Worm (Caenorhabditis elegans) whole organism, L3 larva: ENCODE measurements around the gene Y53F4B.20.

Source experiments
- R02D3.7 ChIP-seq: fragments of 150-350 bp; optimal IDR thresholded peaks from 2 replicates; lab custom pipeline; 2014; ENCODE audit warnings: missing biosample characterization, missing genetic modification characterization
- ZK546.5 ChIP-seq: sonication (generic microtip); optimal IDR thresholded peaks from 2 replicates; lab custom pipeline; 2017; ENCODE audit warnings: missing biosample characterization, missing genetic modification characterization
- aly-2 ChIP-seq: fragments of 150-350 bp; optimal IDR thresholded peaks from 2 replicates; lab custom pipeline; 2014; ENCODE audit warnings: missing biosample characterization, missing genetic modification characterization
- ama-1 ChIP-seq: fragments of 150-350 bp; optimal IDR thresholded peaks from 2 replicates; lab custom pipeline; 2018
- ceh-28 ChIP-seq: fragments of 150-350 bp; optimal IDR thresholded peaks from 2 replicates; lab custom pipeline; 2014; ENCODE audit warnings: missing biosample characterization, missing genetic modification reagents, missing genetic modification characterization
- ceh-82 ChIP-seq: fragments of 150-350 bp; optimal IDR thresholded peaks from 2 replicates; lab custom pipeline; 2014; ENCODE audit warnings: missing biosample characterization, missing genetic modification characterization
- ceh-9 ChIP-seq: sonication (generic microtip); optimal IDR thresholded peaks from 2 replicates; lab custom pipeline; 2018; ENCODE audit warnings: missing biosample characterization, missing genetic modification characterization
- elt-1 ChIP-seq: fragments of 150-350 bp; optimal IDR thresholded peaks from 2 replicates; lab custom pipeline; 2014; ENCODE audit warnings: missing biosample characterization, missing genetic modification characterization
- elt-2 ChIP-seq: sonication (generic microtip); optimal IDR thresholded peaks from 2 replicates; lab custom pipeline; 2016; ENCODE audit warnings: missing genetic modification reagents, mild to moderate bottlenecking, missing genetic modification characterization, missing compliant biosample characterization
- elt-3 ChIP-seq, 3 experiments: fragments of 150-350 bp in 1 of 3; sonication (generic microtip) in 2 of 3; optimal IDR thresholded peaks; 2 replicates in 2 of 3; 4 replicates in 1 of 3; lab custom pipeline; 2014 to 2017; ENCODE audit warnings: missing biosample characterization in 3 of 3, missing genetic modification characterization in 3 of 3
- fkh-10 ChIP-seq: sonication (generic microtip); optimal IDR thresholded peaks from 2 replicates; lab custom pipeline; 2017; ENCODE audit warnings: missing biosample characterization, missing genetic modification reagents, missing genetic modification characterization
- fkh-2 ChIP-seq: fragments of 150-350 bp; optimal IDR thresholded peaks from 2 replicates; lab custom pipeline; 2014; ENCODE audit warnings: missing biosample characterization, missing genetic modification reagents, missing genetic modification characterization
- fos-1 ChIP-seq: fragments of 150-350 bp; optimal IDR thresholded peaks from 2 replicates; lab custom pipeline; 2014; ENCODE audit warnings: missing biosample characterization, missing genetic modification characterization
- hmg-11 ChIP-seq: sonication (generic microtip); optimal IDR thresholded peaks from 2 replicates; lab custom pipeline; 2016; ENCODE audit warnings: missing genetic modification characterization, missing compliant biosample characterization
- jun-1 ChIP-seq: fragments of 150-350 bp; optimal IDR thresholded peaks from 2 replicates; lab custom pipeline; 2014; ENCODE audit warnings: missing biosample characterization, missing genetic modification reagents, missing genetic modification characterization
- lin-15B ChIP-seq: fragments of 150-350 bp; optimal IDR thresholded peaks from 2 replicates; lab custom pipeline; 2014; ENCODE audit warnings: missing biosample characterization, missing genetic modification characterization
- lin-39 ChIP-seq: fragments of 150-350 bp; optimal IDR thresholded peaks from 2 replicates; lab custom pipeline; 2018; ENCODE audit warnings: missing biosample characterization, missing genetic modification reagents, missing genetic modification characterization
- lsy-12 ChIP-seq: sonication (generic microtip); optimal IDR thresholded peaks from 2 replicates; lab custom pipeline; 2016; ENCODE audit warnings: mild to moderate bottlenecking, missing genetic modification characterization, missing compliant biosample characterization
- mml-1 ChIP-seq: fragments of 150-350 bp; sonication (generic microtip); optimal IDR thresholded peaks from 3 replicates; lab custom pipeline; 2014; ENCODE audit warnings: missing biosample characterization, missing genetic modification characterization
- nfya-1 ChIP-seq: sonication (generic microtip); optimal IDR thresholded peaks from 2 replicates; lab custom pipeline; 2017; ENCODE audit warnings: missing genetic modification characterization, mild to moderate bottlenecking, missing compliant biosample characterization, antibody characterized with exemption, moderate library complexity; ENCODE audit not compliant: insufficient read depth
- nhr-11 ChIP-seq: fragments of 150-350 bp; optimal IDR thresholded peaks from 2 replicates; lab custom pipeline; 2014; ENCODE audit warnings: missing biosample characterization, missing genetic modification characterization
- nhr-23 ChIP-seq: fragments of 150-350 bp; optimal IDR thresholded peaks from 2 replicates; lab custom pipeline; 2014; ENCODE audit warnings: missing biosample characterization, missing genetic modification reagents, missing genetic modification characterization
- nhr-25 ChIP-seq: sonication (generic microtip); optimal IDR thresholded peaks from 2 replicates; lab custom pipeline; 2017; ENCODE audit warnings: missing biosample characterization, missing genetic modification characterization
- nhr-28 ChIP-seq: fragments of 150-350 bp; optimal IDR thresholded peaks from 2 replicates; lab custom pipeline; 2014; ENCODE audit warnings: missing biosample characterization, missing genetic modification characterization
- nhr-43 ChIP-seq: sonication (generic microtip); optimal IDR thresholded peaks from 2 replicates; lab custom pipeline; 2016; ENCODE audit warnings: mild to moderate bottlenecking, missing genetic modification characterization, missing compliant biosample characterization; ENCODE audit not compliant: poor library complexity, severe bottlenecking
- nhr-76 ChIP-seq: fragments of 150-350 bp; sonication (generic microtip); optimal IDR thresholded peaks from 5 replicates; lab custom pipeline; 2014; ENCODE audit warnings: missing biosample characterization, missing genetic modification characterization
- pha-4 ChIP-seq: fragments of 150-350 bp; optimal IDR thresholded peaks from 2 replicates; lab custom pipeline; 2014; ENCODE audit warnings: missing biosample characterization, missing genetic modification reagents, missing genetic modification characterization
- sea-2 ChIP-seq: fragments of 150-350 bp; sonication (generic microtip); optimal IDR thresholded peaks from 4 replicates; lab custom pipeline; 2014; ENCODE audit warnings: missing biosample characterization, missing genetic modification reagents, missing genetic modification characterization
- snpc-4 ChIP-seq: fragments of 150-350 bp; optimal IDR thresholded peaks from 2 replicates; lab custom pipeline; 2014; ENCODE audit warnings: missing biosample characterization, missing genetic modification characterization
- unc-39 ChIP-seq: sonication (generic microtip); optimal IDR thresholded peaks from 4 replicates; lab custom pipeline; 2017; ENCODE audit warnings: missing biosample characterization, missing genetic modification characterization
- unc-62 ChIP-seq: fragments of 150-350 bp; sonication (generic microtip); optimal IDR thresholded peaks from 4 replicates; lab custom pipeline; 2014; ENCODE audit warnings: missing biosample characterization, missing genetic modification reagents, missing genetic modification characterization
- zag-1 ChIP-seq: fragments of 150-350 bp; optimal IDR thresholded peaks from 2 replicates; lab custom pipeline; 2014; ENCODE audit warnings: missing biosample characterization, missing genetic modification characterization
- ztf-11 ChIP-seq: fragments of 150-350 bp; optimal IDR thresholded peaks from 2 replicates; lab custom pipeline; 2014; ENCODE audit warnings: missing biosample characterization, missing genetic modification characterization

The Y53F4B.20 gene

DNA sequence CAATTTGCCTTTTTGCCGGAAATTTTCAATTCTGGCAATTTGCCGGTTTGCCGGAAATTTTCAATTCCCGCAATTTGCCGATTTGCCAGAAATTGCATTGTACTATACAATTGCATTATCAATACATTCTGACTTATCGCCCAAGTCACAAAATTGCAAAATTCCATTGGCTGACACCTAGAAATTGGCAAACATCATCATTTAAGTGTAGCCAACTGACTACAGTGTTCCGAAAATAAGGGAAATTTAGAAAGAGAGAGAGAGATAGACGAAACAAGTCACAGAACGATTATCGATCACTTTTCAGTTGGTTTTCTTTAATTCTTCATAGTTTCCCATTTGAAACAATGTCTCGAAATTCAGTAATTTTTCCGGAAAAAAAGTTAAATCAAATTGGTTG, 27.1 kb downstream of the Y53F4B.20 start (continued):
- no peak for TF ChIP-seq lin-39 (tag; lab: Kevin White, UChicago)

DNA sequence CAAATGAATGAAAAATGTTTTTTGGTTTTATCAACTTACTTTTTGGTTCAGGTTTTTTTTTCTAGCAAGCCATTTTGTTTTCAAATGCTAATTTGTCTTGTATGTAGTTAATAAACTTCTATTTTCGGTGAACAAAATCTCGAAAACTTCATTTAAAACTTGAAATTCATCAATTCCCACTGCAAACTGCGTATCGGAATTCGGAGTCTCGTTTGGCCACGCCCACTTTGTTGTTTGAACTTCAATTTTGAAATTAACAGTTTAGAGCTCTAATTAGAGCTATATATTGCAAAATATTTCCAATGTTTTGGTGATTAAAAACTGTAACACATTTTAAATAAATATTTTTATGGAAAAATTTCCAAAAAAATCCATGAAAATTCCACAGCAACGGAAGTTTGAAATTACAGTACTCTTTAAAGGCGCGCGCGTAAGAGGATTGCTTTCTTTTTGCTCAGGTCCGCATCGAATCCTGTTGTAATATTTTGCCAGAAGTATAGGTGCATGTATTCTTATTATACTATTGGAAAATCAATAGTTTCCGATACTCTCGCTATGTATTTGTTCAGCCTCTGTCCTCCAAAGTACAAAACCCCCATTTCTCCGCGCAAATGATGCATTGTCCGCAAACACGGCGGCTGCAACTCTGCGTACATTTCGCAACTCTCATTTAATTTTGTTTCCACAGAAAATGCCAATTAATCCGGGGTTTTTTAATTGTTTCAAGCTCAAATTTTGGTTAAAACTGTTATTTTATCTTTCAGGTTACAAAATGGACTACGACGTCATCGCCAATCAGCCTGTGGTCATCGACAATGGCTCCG, 35.5 kb downstream of the Y53F4B.20 start, which contains the start of gene arp-1:
TSS of gene arp-1 (plus strand) at position 765 of the 824 bp plus-strand sequence.
- no peak for TF ChIP-seq zag-1
- peak; percentile 59 for TF ChIP-seq lin-39 (tag; lab: Kevin White, UChicago)
- peak; percentile 84 for TF ChIP-seq hmg-11 (tag; lab: Kevin White, UChicago)
- TF ChIP-seq nhr-25 (tag; lab: Kevin White, UChicago): peak; percentile 38
- TF ChIP-seq elt-2: peak; percentile 13
- TF ChIP-seq elt-3 (tag; optimal IDR thresholded peaks at IDR 0.05; lab: Kevin White, UChicago): no peak
- peak; percentile 13 for TF ChIP-seq nhr-76 (tag; lab: Kevin White, UChicago)
- no peak for TF ChIP-seq mml-1 (tag; lab: Kevin White, UChicago)
- no peak for TF ChIP-seq elt-1 (tag; lab: Kevin White, UChicago)
- no peak for TF ChIP-seq ceh-9 (tag; lab: Kevin White, UChicago)
- TF ChIP-seq ceh-28 (tag; lab: Kevin White, UChicago): peak; percentile 60
- TF ChIP-seq lin-15B (tag; lab: Kevin White, UChicago): peak; percentile 44
- peak; percentile 71 for TF ChIP-seq pha-4 (tag; lab: Kevin White, UChicago)
- TF ChIP-seq ama-1 (lab: Kevin White, UChicago): no peak
- TF ChIP-seq snpc-4 (tag; lab: Kevin White, UChicago): peak; percentile 52
- TF ChIP-seq nhr-23: peak; percentile 12
- TF ChIP-seq aly-2 (tag; lab: Kevin White, UChicago): no peak
- TF ChIP-seq nfya-1: peak; percentile 60
- TF ChIP-seq sea-2 (GFP tag; lab: Kevin White, UChicago): no peak

- TF ChIP-seq hmg-11 (tag; lab: Kevin White, UChicago) (no peak), aly-2 (tag; lab: Kevin White, UChicago) (no peak), unc-39 (no peak), ceh-82 (tag; lab: Kevin White, UChicago) (no peak), fkh-2 (tag; lab: Kevin White, UChicago) (no peak), sea-2 (GFP tag; lab: Kevin White, UChicago) (no peak), unc-62 (GFP tag; lab: Kevin White, UChicago) (no peak), nfya-1 (no peak), nhr-43 (tag; lab: Kevin White, UChicago) (no peak), fkh-10 (GFP tag; lab: Kevin White, UChicago) (no peak), nhr-25 (tag; lab: Kevin White, UChicago) (no peak), nhr-11 (no peak), lsy-12 (tag; lab: Kevin White, UChicago) (no peak)
- TF ChIP-seq, all 47 proteins: peak for 0
These were observed 39.9 kb downstream of the Y53F4B.20 start, which contains the start of gene Y53F4B.23 for ce11 chrII:15124193-15124592. Gene Y53F4B.23, plus strand, starts transcription at chrII:15124504.

DNA sequence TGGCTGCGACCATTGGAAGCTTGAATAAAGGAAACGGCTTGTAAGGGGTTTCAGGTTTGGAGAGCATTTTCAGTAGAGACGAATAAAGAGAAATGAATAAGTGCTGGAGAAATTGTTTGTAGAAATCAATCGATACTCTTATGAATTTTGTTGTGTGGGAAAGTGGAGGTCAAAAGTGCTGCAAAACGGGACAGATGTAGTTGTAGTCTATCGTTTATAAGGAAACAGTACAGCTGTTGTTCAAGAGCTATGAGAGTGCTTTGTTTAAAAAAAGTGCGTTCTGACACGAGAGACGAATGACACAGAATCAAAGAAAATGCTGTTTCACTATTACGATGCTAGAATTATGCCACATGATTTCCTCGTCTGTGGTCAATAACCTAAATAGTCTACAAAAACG, 46.2 kb downstream of the Y53F4B.20 start, which contains the start of gene Y53F4B.62:
TSS of gene Y53F4B.62 (minus strand) at position 101 of the 400 bp plus-strand sequence.
- TF ChIP-seq fkh-10 (GFP tag; lab: Kevin White, UChicago): no peak
- TF ChIP-seq ceh-82 (tag; lab: Kevin White, UChicago): no peak
- TF ChIP-seq ama-1 (lab: Kevin White, UChicago): no peak
- TF ChIP-seq elt-2: no peak
- no peak for TF ChIP-seq nhr-11
- no peak for TF ChIP-seq zag-1
- no peak for TF ChIP-seq jun-1 (tag; lab: Kevin White, UChicago)
- no peak for TF ChIP-seq fos-1 (tag; lab: Kevin White, UChicago)
- TF ChIP-seq nhr-28: no peak
- TF ChIP-seq ZK546.5 (tag; lab: Kevin White, UChicago): no peak
- TF ChIP-seq ztf-11 (tag; lab: Kevin White, UChicago): no peak
- no peak for TF ChIP-seq R02D3.7 (tag; lab: Kevin White, UChicago)
- TF ChIP-seq, all 47 proteins: peak for 0
